Worm (Caenorhabditis elegans): Measurements from ENCODE around the gene srxa-4.

srxa-4 gene

ce11 chrV:7420162-7420561 is at the start of gene srxa-4:
Gene srxa-4, plus strand, starts transcription at chrV:7420462.
- TF ChIP-seq ZK546.5 (tag; optimal IDR thresholded peaks at IDR 0.05) (no peak), nhr-25 (tag; optimal IDR thresholded peaks at IDR 0.05) (no peak), ceh-16 (tag; optimal IDR thresholded peaks at IDR 0.05) (no peak), nhr-129 (tag; optimal IDR thresholded peaks at IDR 0.05) (no peak), fos-1 (tag; optimal IDR thresholded peaks at IDR 0.05) (no peak), ceh-82 (tag; optimal IDR thresholded peaks at IDR 0.05) (no peak), unc-55 (GFP tag; optimal IDR thresholded peaks at IDR 0.05) (no peak)

ce11 chrV:7374090-7374489 is 46.2 kb upstream of the srxa-4 start, which contains the start of gene srx-56:
Gene srx-56, plus strand, starts transcription at chrV:7374390.
- no peak for TF ChIP-seq nhr-77 (tag; optimal IDR thresholded peaks at IDR 0.05)
- TF ChIP-seq dmd-4 (tag; optimal IDR thresholded peaks at IDR 0.05): no peak
- TF ChIP-seq sma-9 (GFP tag; optimal IDR thresholded peaks at IDR 0.05): no peak
- no peak for TF ChIP-seq sma-9 (tag; optimal IDR thresholded peaks at IDR 0.05)
- no peak for TF ChIP-seq nhr-23 (tag; optimal IDR thresholded peaks at IDR 0.05)
- no peak for TF ChIP-seq lsy-2 (tag; optimal IDR thresholded peaks at IDR 0.05)
- TF ChIP-seq alr-1 (tag; optimal IDR thresholded peaks at IDR 0.05): no peak
- no peak for TF ChIP-seq Y55F3AM.14 (GFP tag; optimal IDR thresholded peaks at IDR 0.05)
- TF ChIP-seq elt-3 (tag; optimal IDR thresholded peaks at IDR 0.05): no peak
- TF ChIP-seq aly-2 (tag; optimal IDR thresholded peaks at IDR 0.05): no peak
- TF ChIP-seq ZK546.5 (tag; optimal IDR thresholded peaks at IDR 0.05): no peak

- TF ChIP-seq lsy-2 (tag; optimal IDR thresholded peaks at IDR 0.05) (no peak), ama-1 (optimal IDR thresholded peaks at IDR 0.05) (no peak), unc-39 (tag; optimal IDR thresholded peaks at IDR 0.05) (no peak), mab-5 (tag; optimal IDR thresholded peaks at IDR 0.05) (no peak), lin-11 (tag; optimal IDR thresholded peaks at IDR 0.05) (no peak), ztf-1 (GFP tag; conservative IDR thresholded peaks at IDR 0.05) (no peak), aly-2 (tag; optimal IDR thresholded peaks at IDR 0.05) (no peak), mdl-1 (tag; optimal IDR thresholded peaks at IDR 0.05) (no peak), alr-1 (tag; optimal IDR thresholded peaks at IDR 0.05) (no peak), C34F6.9 (tag; optimal IDR thresholded peaks at IDR 0.05) (no peak)
Measured at ce11 chrV:7379384-7379783, 40.9 kb upstream of the srxa-4 start, which contains the start of gene srsx-24. Gene srsx-24, minus strand, starts transcription at chrV:7379484.

- TF ChIP-seq ZK546.5 (tag; optimal IDR thresholded peaks at IDR 0.05) (no peak), elt-1 (tag; optimal IDR thresholded peaks at IDR 0.05) (no peak), gmeb-1 (tag; optimal IDR thresholded peaks at IDR 0.05) (no peak), crh-2 (tag; optimal IDR thresholded peaks at IDR 0.05) (no peak), lin-13 (GFP tag; optimal IDR thresholded peaks at IDR 0.05) (no peak), R02D3.7 (tag; optimal IDR thresholded peaks at IDR 0.05) (no peak), alr-1 (tag; optimal IDR thresholded peaks at IDR 0.05) (no peak), dmd-4 (tag; optimal IDR thresholded peaks at IDR 0.05) (no peak), nhr-11 (tag; optimal IDR thresholded peaks at IDR 0.05) (no peak), sma-3 (GFP tag; optimal IDR thresholded peaks at IDR 0.05) (no peak), peb-1 (tag; optimal IDR thresholded peaks at IDR 0.05) (no peak), nhr-10 (tag; optimal IDR thresholded peaks at IDR 0.05) (no peak)
Measured at ce11 chrV:7381008-7381407, 39.3 kb upstream of the srxa-4 start, which contains the start of gene C03G6.17. Gene C03G6.17, minus strand, starts transcription at chrV:7381108.

ce11 chrV:7386052-7386573 is 34.1 kb upstream of the srxa-4 start, which contains the start of gene srp-6:
Gene srp-6, minus strand, starts transcription at chrV:7386102.
- TF ChIP-seq nhr-12 (tag; optimal IDR thresholded peaks at IDR 0.05) (no peak), nhr-237 (tag; optimal IDR thresholded peaks at IDR 0.05) (no peak), ZK546.5 (tag; optimal IDR thresholded peaks at IDR 0.05) (no peak), R02D3.7 (tag; optimal IDR thresholded peaks at IDR 0.05) (no peak), ama-1 (optimal IDR thresholded peaks at IDR 0.05) (no peak), unc-55 (GFP tag; optimal IDR thresholded peaks at IDR 0.05) (peak; percentile 6), skn-1 (tag; optimal IDR thresholded peaks at IDR 0.05) (no peak), fos-1 (tag; optimal IDR thresholded peaks at IDR 0.05) (peak; percentile 2), C34F6.9 (tag; optimal IDR thresholded peaks at IDR 0.05) (no peak), mab-5 (tag; optimal IDR thresholded peaks at IDR 0.05) (no peak), sma-3 (GFP tag; optimal IDR thresholded peaks at IDR 0.05) (no peak), dmd-4 (tag; optimal IDR thresholded peaks at IDR 0.05) (no peak), F13H6.1 (tag; optimal IDR thresholded peaks at IDR 0.05) (no peak), nhr-10 (tag; optimal IDR thresholded peaks at IDR 0.05) (no peak), sem-4 (tag; optimal IDR thresholded peaks at IDR 0.05) (no peak)

All from whole organism, L2 larva.